Fruit fly (Drosophila melanogaster) S2 (cell line): ENCODE measurements around the gene CG42685.

ENCODE experiments used
- CG8478 ChIP-seq: fragments of >200 bp; optimal IDR thresholded peaks from 2 replicates; lab custom pipeline; 2018
- CTCF ChIP-seq, 2 experiments: fragments of >200 bp; optimal IDR thresholded peaks; 2 replicates each; lab custom pipeline; 2018

dm6 chr2L:14682325-14682884 lies 47.6 kb downstream of the CG42685 start:
- TF ChIP-seq CG8478 (lab: Kevin White, UChicago): no peak
- no peak for TF ChIP-seq CTCF (optimal IDR thresholded peaks at IDR 0.05; lab: Kevin White, UChicago)
